Worm (Caenorhabditis elegans) whole organism, L3 larva: ENCODE data around the gene C18G1.7.

Source experiments
- R02D3.7 ChIP-seq: fragments of 150-350 bp; optimal IDR thresholded peaks from 2 replicates; lab custom pipeline; 2014; ENCODE audit warnings: missing biosample characterization, missing genetic modification characterization
- ZK546.5 ChIP-seq: sonication (generic microtip); optimal IDR thresholded peaks from 2 replicates; lab custom pipeline; 2017; ENCODE audit warnings: missing biosample characterization, missing genetic modification characterization
- ama-1 ChIP-seq: fragments of 150-350 bp; optimal IDR thresholded peaks from 2 replicates; lab custom pipeline; 2018
- ceh-28 ChIP-seq: fragments of 150-350 bp; optimal IDR thresholded peaks from 2 replicates; lab custom pipeline; 2014; ENCODE audit warnings: missing biosample characterization, missing genetic modification reagents, missing genetic modification characterization
- ceh-82 ChIP-seq: fragments of 150-350 bp; optimal IDR thresholded peaks from 2 replicates; lab custom pipeline; 2014; ENCODE audit warnings: missing biosample characterization, missing genetic modification characterization
- ceh-9 ChIP-seq: sonication (generic microtip); optimal IDR thresholded peaks from 2 replicates; lab custom pipeline; 2018; ENCODE audit warnings: missing biosample characterization, missing genetic modification characterization
- egl-27 ChIP-seq: sonication (generic microtip); optimal IDR thresholded peaks from 4 replicates; lab custom pipeline; 2017; ENCODE audit warnings: missing biosample characterization, missing genetic modification reagents, missing genetic modification characterization
- egl-5 ChIP-seq: fragments of 150-350 bp; optimal IDR thresholded peaks from 2 replicates; lab custom pipeline; 2017; ENCODE audit warnings: missing biosample characterization, missing genetic modification reagents, missing genetic modification characterization, inconsistent platforms
- elt-1 ChIP-seq: fragments of 150-350 bp; optimal IDR thresholded peaks from 2 replicates; lab custom pipeline; 2014; ENCODE audit warnings: missing biosample characterization, missing genetic modification characterization
- elt-2 ChIP-seq: sonication (generic microtip); optimal IDR thresholded peaks from 2 replicates; lab custom pipeline; 2016; ENCODE audit warnings: missing genetic modification reagents, mild to moderate bottlenecking, missing genetic modification characterization, missing compliant biosample characterization
- fkh-10 ChIP-seq: sonication (generic microtip); optimal IDR thresholded peaks from 2 replicates; lab custom pipeline; 2017; ENCODE audit warnings: missing biosample characterization, missing genetic modification reagents, missing genetic modification characterization
- fkh-2 ChIP-seq: fragments of 150-350 bp; optimal IDR thresholded peaks from 2 replicates; lab custom pipeline; 2014; ENCODE audit warnings: missing biosample characterization, missing genetic modification reagents, missing genetic modification characterization
- fos-1 ChIP-seq: fragments of 150-350 bp; optimal IDR thresholded peaks from 2 replicates; lab custom pipeline; 2014; ENCODE audit warnings: missing biosample characterization, missing genetic modification characterization
- hmg-11 ChIP-seq: sonication (generic microtip); optimal IDR thresholded peaks from 2 replicates; lab custom pipeline; 2016; ENCODE audit warnings: missing genetic modification characterization, missing compliant biosample characterization
- jun-1 ChIP-seq: fragments of 150-350 bp; optimal IDR thresholded peaks from 2 replicates; lab custom pipeline; 2014; ENCODE audit warnings: missing biosample characterization, missing genetic modification reagents, missing genetic modification characterization
- lin-15B ChIP-seq: fragments of 150-350 bp; optimal IDR thresholded peaks from 2 replicates; lab custom pipeline; 2014; ENCODE audit warnings: missing biosample characterization, missing genetic modification characterization
- lin-39 ChIP-seq: fragments of 150-350 bp; optimal IDR thresholded peaks from 2 replicates; lab custom pipeline; 2018; ENCODE audit warnings: missing biosample characterization, missing genetic modification reagents, missing genetic modification characterization
- mdl-1 ChIP-seq: fragments of 150-350 bp; optimal IDR thresholded peaks from 2 replicates; lab custom pipeline; 2014; ENCODE audit warnings: missing biosample characterization, missing genetic modification characterization
- mml-1 ChIP-seq: fragments of 150-350 bp; sonication (generic microtip); optimal IDR thresholded peaks from 3 replicates; lab custom pipeline; 2014; ENCODE audit warnings: missing biosample characterization, missing genetic modification characterization
- nfya-1 ChIP-seq: sonication (generic microtip); optimal IDR thresholded peaks from 2 replicates; lab custom pipeline; 2017; ENCODE audit warnings: missing genetic modification characterization, mild to moderate bottlenecking, missing compliant biosample characterization, antibody characterized with exemption, moderate library complexity; ENCODE audit not compliant: insufficient read depth
- nhr-11 ChIP-seq: fragments of 150-350 bp; optimal IDR thresholded peaks from 2 replicates; lab custom pipeline; 2014; ENCODE audit warnings: missing biosample characterization, missing genetic modification characterization
- nhr-12 ChIP-seq: fragments of 150-350 bp; optimal IDR thresholded peaks from 2 replicates; lab custom pipeline; 2014; ENCODE audit warnings: missing biosample characterization, missing genetic modification characterization
- nhr-23 ChIP-seq: fragments of 150-350 bp; optimal IDR thresholded peaks from 2 replicates; lab custom pipeline; 2014; ENCODE audit warnings: missing biosample characterization, missing genetic modification reagents, missing genetic modification characterization
- nhr-237 ChIP-seq: fragments of 150-350 bp; optimal IDR thresholded peaks from 2 replicates; lab custom pipeline; 2014; ENCODE audit warnings: missing biosample characterization, missing genetic modification characterization
- nhr-25 ChIP-seq: sonication (generic microtip); optimal IDR thresholded peaks from 2 replicates; lab custom pipeline; 2017; ENCODE audit warnings: missing biosample characterization, missing genetic modification characterization
- nhr-28 ChIP-seq: fragments of 150-350 bp; optimal IDR thresholded peaks from 2 replicates; lab custom pipeline; 2014; ENCODE audit warnings: missing biosample characterization, missing genetic modification characterization
- nhr-43 ChIP-seq: sonication (generic microtip); optimal IDR thresholded peaks from 2 replicates; lab custom pipeline; 2016; ENCODE audit warnings: mild to moderate bottlenecking, missing genetic modification characterization, missing compliant biosample characterization; ENCODE audit not compliant: poor library complexity, severe bottlenecking
- nhr-67 ChIP-seq: fragments of 150-350 bp; optimal IDR thresholded peaks from 2 replicates; lab custom pipeline; 2014; ENCODE audit warnings: missing biosample characterization, missing genetic modification characterization
- nhr-76 ChIP-seq: fragments of 150-350 bp; sonication (generic microtip); optimal IDR thresholded peaks from 5 replicates; lab custom pipeline; 2014; ENCODE audit warnings: missing biosample characterization, missing genetic modification characterization
- nhr-77 ChIP-seq: fragments of 150-350 bp; optimal IDR thresholded peaks from 2 replicates; lab custom pipeline; 2014; ENCODE audit warnings: missing biosample characterization, missing genetic modification characterization
- pqm-1 ChIP-seq: fragments of 150-350 bp; optimal IDR thresholded peaks from 2 replicates; lab custom pipeline; 2017; ENCODE audit warnings: missing biosample characterization, missing genetic modification characterization, inconsistent platforms
- sea-2 ChIP-seq: fragments of 150-350 bp; sonication (generic microtip); optimal IDR thresholded peaks from 4 replicates; lab custom pipeline; 2014; ENCODE audit warnings: missing biosample characterization, missing genetic modification reagents, missing genetic modification characterization
- skn-1 ChIP-seq: fragments of 150-350 bp; optimal IDR thresholded peaks from 2 replicates; lab custom pipeline; 2014; ENCODE audit warnings: missing biosample characterization, missing genetic modification characterization
- snpc-4 ChIP-seq: fragments of 150-350 bp; optimal IDR thresholded peaks from 2 replicates; lab custom pipeline; 2014; ENCODE audit warnings: missing biosample characterization, missing genetic modification characterization
- tbx-2 ChIP-seq: sonication (generic microtip); optimal IDR thresholded peaks from 2 replicates; lab custom pipeline; 2016; ENCODE audit warnings: mild to moderate bottlenecking, missing genetic modification characterization, missing compliant biosample characterization
- unc-39 ChIP-seq: sonication (generic microtip); optimal IDR thresholded peaks from 4 replicates; lab custom pipeline; 2017; ENCODE audit warnings: missing biosample characterization, missing genetic modification characterization
- unc-62 ChIP-seq: fragments of 150-350 bp; sonication (generic microtip); optimal IDR thresholded peaks from 4 replicates; lab custom pipeline; 2014; ENCODE audit warnings: missing biosample characterization, missing genetic modification reagents, missing genetic modification characterization
- ztf-4 ChIP-seq: fragments of 150-350 bp; optimal IDR thresholded peaks from 2 replicates; lab custom pipeline; 2014; ENCODE audit warnings: missing biosample characterization, missing genetic modification characterization

Gene C18G1.7

ce11 chrV:4745269-4745668, at the start of gene C18G1.7:
Gene C18G1.7, plus strand, starts transcription at chrV:4745569.
- no peak for TF ChIP-seq egl-5 (tag; lab: Kevin White, UChicago)
- no peak for TF ChIP-seq nhr-25 (tag; lab: Kevin White, UChicago)
- no peak for TF ChIP-seq ztf-4 (tag; lab: Kevin White, UChicago)
- TF ChIP-seq ceh-82, result no peak
- no peak for TF ChIP-seq nhr-28 (tag; lab: Kevin White, UChicago)
- TF ChIP-seq fkh-10 (GFP tag; lab: Kevin White, UChicago), result no peak
- TF ChIP-seq sea-2, result no peak
- no peak for TF ChIP-seq ZK546.5 (tag; lab: Kevin White, UChicago)
- TF ChIP-seq nhr-76 (tag; lab: Kevin White, UChicago), result no peak
- TF ChIP-seq lin-15B (tag; lab: Kevin White, UChicago), result no peak
- TF ChIP-seq nhr-67, result no peak
- TF ChIP-seq skn-1 (tag; lab: Kevin White, UChicago), result no peak
- TF ChIP-seq fos-1 (tag; lab: Kevin White, UChicago), result no peak
- no peak for TF ChIP-seq nfya-1 (tag; lab: Kevin White, UChicago)

- TF ChIP-seq elt-1 (tag; lab: Kevin White, UChicago) (no peak), fkh-2 (tag; lab: Kevin White, UChicago) (no peak), mml-1 (tag; lab: Kevin White, UChicago) (no peak), ceh-9 (tag; lab: Kevin White, UChicago) (no peak), snpc-4 (no peak), unc-39 (tag; lab: Kevin White, UChicago) (no peak), fos-1 (tag; lab: Kevin White, UChicago) (no peak), hmg-11 (tag; lab: Kevin White, UChicago) (no peak), R02D3.7 (no peak), unc-62 (GFP tag; lab: Kevin White, UChicago) (no peak), mdl-1 (tag; lab: Kevin White, UChicago) (no peak)
Observed at ce11 chrV:4698675-4699074, 46.7 kb upstream of the C18G1.7 start.

- no peak for TF ChIP-seq nhr-237 (tag; lab: Kevin White, UChicago)
- TF ChIP-seq fkh-10 (GFP tag; lab: Kevin White, UChicago), result no peak
- TF ChIP-seq nhr-43 (tag; lab: Kevin White, UChicago), result no peak
- no peak for TF ChIP-seq lin-39 (tag; lab: Kevin White, UChicago)
- no peak for TF ChIP-seq ztf-4 (tag; lab: Kevin White, UChicago)
- TF ChIP-seq ama-1 (lab: Kevin White, UChicago), result no peak
- TF ChIP-seq nhr-11 (tag; lab: Kevin White, UChicago), result no peak
- no peak for TF ChIP-seq tbx-2
- TF ChIP-seq nfya-1 (tag; lab: Kevin White, UChicago), result no peak
- no peak for TF ChIP-seq snpc-4
- no peak for TF ChIP-seq nhr-76 (tag; lab: Kevin White, UChicago)
- no peak for TF ChIP-seq nhr-23
- TF ChIP-seq nhr-25 (tag; lab: Kevin White, UChicago), result no peak
- TF ChIP-seq fos-1 (tag; lab: Kevin White, UChicago), result no peak
- TF ChIP-seq nhr-77, result no peak
- TF ChIP-seq lin-15B (tag; lab: Kevin White, UChicago), result no peak
Observed at ce11 chrV:4700189-4700588, 45.2 kb upstream of the C18G1.7 start, which contains the start of gene ZC266.1. Gene ZC266.1, minus strand, starts transcription at chrV:4700289.

ce11 chrV:4707646-4708045, 37.7 kb upstream of the C18G1.7 start:
- TF ChIP-seq egl-27 (tag; lab: Kevin White, UChicago), result no peak
- no peak for TF ChIP-seq jun-1
- TF ChIP-seq nhr-67, result no peak
- TF ChIP-seq ceh-82, result no peak
- no peak for TF ChIP-seq ztf-4 (tag; lab: Kevin White, UChicago)
- no peak for TF ChIP-seq ceh-28 (tag; lab: Kevin White, UChicago)
- TF ChIP-seq nhr-12, result no peak
- no peak for TF ChIP-seq R02D3.7
- TF ChIP-seq nhr-77, result no peak
- TF ChIP-seq unc-39 (tag; lab: Kevin White, UChicago), result no peak
- TF ChIP-seq nhr-28 (tag; lab: Kevin White, UChicago), result no peak
- TF ChIP-seq pqm-1, result no peak
- no peak for TF ChIP-seq fos-1 (tag; lab: Kevin White, UChicago)
- TF ChIP-seq nhr-43 (tag; lab: Kevin White, UChicago), result no peak
- TF ChIP-seq nfya-1 (tag; lab: Kevin White, UChicago), result no peak
- TF ChIP-seq elt-2, result no peak
- TF ChIP-seq, all 47 proteins: peak for 0
